Worm (Caenorhabditis elegans): ENCODE data around the gene fpn-1.2.

ce11 chrV:1433419-1433765 is 31.1 kb downstream of the fpn-1.2 start:
- no peak for TF ChIP-seq egl-27 (tag; optimal IDR thresholded peaks at IDR 0.05)
- TF ChIP-seq snpc-4 (tag; optimal IDR thresholded peaks at IDR 0.05): no peak
- no peak for TF ChIP-seq ama-1 (optimal IDR thresholded peaks at IDR 0.05)
- no peak for TF ChIP-seq C34F6.9 (tag; optimal IDR thresholded peaks at IDR 0.05)
- no peak for TF ChIP-seq unc-39 (tag; optimal IDR thresholded peaks at IDR 0.05)
- no peak for TF ChIP-seq nhr-11 (tag; optimal IDR thresholded peaks at IDR 0.05)
- TF ChIP-seq aly-2 (tag; optimal IDR thresholded peaks at IDR 0.05): no peak
- TF ChIP-seq lsy-2 (tag; optimal IDR thresholded peaks at IDR 0.05): no peak
- no peak for TF ChIP-seq nhr-10 (tag; optimal IDR thresholded peaks at IDR 0.05)
- no peak for TF ChIP-seq zag-1 (tag; optimal IDR thresholded peaks at IDR 0.05)
- no peak for TF ChIP-seq fos-1 (tag; optimal IDR thresholded peaks at IDR 0.05)
- no peak for TF ChIP-seq blmp-1 (tag; optimal IDR thresholded peaks at IDR 0.05; ENCODE audit: insufficient read depth)
- no peak for TF ChIP-seq alr-1 (tag; optimal IDR thresholded peaks at IDR 0.05)
- TF ChIP-seq nhr-12 (tag; optimal IDR thresholded peaks at IDR 0.05): no peak
